Fruit fly (Drosophila melanogaster): ENCODE measurements around the gene Sgp.

Sgp gene

DNA sequence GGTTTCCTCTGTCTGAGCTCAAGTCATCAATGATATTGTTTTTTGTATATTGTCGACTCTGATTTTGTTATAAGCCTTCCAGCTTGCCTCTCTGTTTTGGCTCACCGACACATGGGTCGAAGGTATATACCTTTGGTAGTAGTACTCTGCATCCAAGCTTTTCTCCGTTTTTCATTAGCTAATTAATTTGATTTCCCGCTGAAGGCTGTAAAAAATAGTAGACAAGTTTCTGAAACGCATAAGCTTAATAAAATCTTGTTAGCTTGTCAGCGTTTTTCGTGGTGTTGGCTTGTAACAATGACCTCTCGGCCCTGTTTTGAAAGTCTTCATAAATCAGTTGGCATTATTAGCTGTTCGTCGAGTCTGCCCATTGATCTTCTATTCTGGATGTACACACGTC is 38.7 kb upstream of the Sgp start:
- TF ChIP-seq cic (GFP tag; optimal IDR thresholded peaks at IDR 0.05) (no peak), Hr96 (GFP tag; optimal IDR thresholded peaks at IDR 0.05) (no peak), kay (GFP tag; ENCODE audit: borderline replicate concordance) (peak; percentile 17), CG1620 (GFP tag; optimal IDR thresholded peaks at IDR 0.05) (no peak), CG11617 (GFP tag; optimal IDR thresholded peaks at IDR 0.05) (no peak)

DNA sequence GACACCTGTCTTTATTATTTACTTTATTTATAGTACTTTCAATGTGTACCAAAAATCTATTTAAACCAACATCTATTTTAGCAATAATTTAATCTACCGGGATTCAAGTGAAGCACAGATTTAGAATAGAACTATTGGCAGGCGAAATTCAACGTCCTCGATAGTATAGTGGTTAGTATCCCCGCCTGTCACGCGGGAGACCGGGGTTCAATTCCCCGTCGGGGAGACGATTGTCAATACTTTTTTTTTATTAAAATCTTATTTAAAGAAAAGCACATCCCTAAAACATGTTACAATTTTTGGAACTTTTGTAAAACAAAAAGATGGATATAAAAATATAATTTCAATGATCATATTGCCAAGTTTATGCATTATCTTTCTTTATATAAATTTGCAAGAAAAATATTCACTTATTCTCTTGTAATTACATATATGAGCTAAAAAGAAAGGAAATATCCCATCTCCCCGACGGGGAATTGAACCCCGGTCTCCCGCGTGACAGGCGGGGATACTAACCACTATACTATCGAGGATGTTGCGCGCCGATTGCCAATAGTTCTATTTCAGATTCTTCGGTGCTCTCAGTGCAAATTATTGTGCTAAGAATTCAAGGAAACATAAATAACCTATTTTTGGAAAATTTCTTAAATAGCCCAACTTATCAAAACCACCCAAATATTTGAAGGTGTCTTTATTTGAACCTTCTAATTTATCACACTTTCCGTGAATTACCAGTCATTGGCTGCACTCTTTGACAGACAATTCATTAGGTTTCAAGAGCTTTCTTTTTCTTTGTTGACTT is 37.7 kb upstream of the Sgp start, which contains the start of gene CG43796:
TSS of gene CG43796 (plus strand) at position 752 of the 802 bp plus-strand sequence.
- peak; percentile 32 for TF ChIP-seq bab1 (GFP tag; optimal IDR thresholded peaks at IDR 0.05)
- no peak for TF ChIP-seq CG5204 (GFP tag; optimal IDR thresholded peaks at IDR 0.05)

DNA sequence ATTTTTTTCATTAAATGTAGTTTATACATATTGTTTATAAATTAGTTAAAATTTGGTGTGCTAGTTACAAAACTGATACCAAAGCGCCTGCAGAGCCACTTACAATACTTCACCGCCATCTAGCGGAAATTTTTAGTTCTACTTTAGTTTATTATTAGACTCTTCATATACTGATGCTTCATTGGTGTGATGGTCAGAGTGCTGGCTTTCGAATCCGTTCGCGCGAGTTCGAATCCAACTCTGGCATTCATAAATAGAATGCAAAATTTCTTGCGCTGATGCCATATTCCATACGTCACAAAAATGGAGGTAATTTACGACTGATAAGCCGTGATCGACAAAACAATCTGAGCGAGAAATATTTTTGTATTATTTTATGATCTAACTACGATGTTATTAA is 33.9 kb upstream of the Sgp start:
- no peak for TF ChIP-seq toe (GFP tag; optimal IDR thresholded peaks at IDR 0.05)
- peak; percentile 3 for TF ChIP-seq cic (GFP tag; optimal IDR thresholded peaks at IDR 0.05)
- TF ChIP-seq Crg-1 (GFP tag; optimal IDR thresholded peaks at IDR 0.05) = no peak
- TF ChIP-seq pad (GFP tag; optimal IDR thresholded peaks at IDR 0.05) = no peak
- no peak for TF ChIP-seq CG11617 (GFP tag; optimal IDR thresholded peaks at IDR 0.05)
- no peak for TF ChIP-seq Clk (GFP tag; optimal IDR thresholded peaks at IDR 0.05)
- peak; percentile 68 for TF ChIP-seq bab1 (GFP tag; optimal IDR thresholded peaks at IDR 0.05)
- no peak for TF ChIP-seq tj (GFP tag; optimal IDR thresholded peaks at IDR 0.05)
- TF ChIP-seq kay (GFP tag; ENCODE audit: borderline replicate concordance) = peak; percentile 72
- no peak for TF ChIP-seq CG1620 (GFP tag; optimal IDR thresholded peaks at IDR 0.05)
- TF ChIP-seq CG12768 (GFP tag; optimal IDR thresholded peaks at IDR 0.05) = no peak
- peak; percentile 28 for TF ChIP-seq CG7101 (tag; optimal IDR thresholded peaks at IDR 0.05)
- TF ChIP-seq cnc (optimal IDR thresholded peaks at IDR 0.05) = no peak
- TF ChIP-seq Mnt (GFP tag; optimal IDR thresholded peaks at IDR 0.05) = no peak
- TF ChIP-seq CG5204 (GFP tag; optimal IDR thresholded peaks at IDR 0.05) = no peak
- no peak for TF ChIP-seq ovo (GFP tag; optimal IDR thresholded peaks at IDR 0.05)
- TF ChIP-seq Hr96 (GFP tag; optimal IDR thresholded peaks at IDR 0.05) = no peak
- no peak for TF ChIP-seq CG7045 (GFP tag; optimal IDR thresholded peaks at IDR 0.05)
- TF ChIP-seq CG14711 (tag; optimal IDR thresholded peaks at IDR 0.05) = no peak
- no peak for TF ChIP-seq CG33017 (tag; optimal IDR thresholded peaks at IDR 0.05)

DNA sequence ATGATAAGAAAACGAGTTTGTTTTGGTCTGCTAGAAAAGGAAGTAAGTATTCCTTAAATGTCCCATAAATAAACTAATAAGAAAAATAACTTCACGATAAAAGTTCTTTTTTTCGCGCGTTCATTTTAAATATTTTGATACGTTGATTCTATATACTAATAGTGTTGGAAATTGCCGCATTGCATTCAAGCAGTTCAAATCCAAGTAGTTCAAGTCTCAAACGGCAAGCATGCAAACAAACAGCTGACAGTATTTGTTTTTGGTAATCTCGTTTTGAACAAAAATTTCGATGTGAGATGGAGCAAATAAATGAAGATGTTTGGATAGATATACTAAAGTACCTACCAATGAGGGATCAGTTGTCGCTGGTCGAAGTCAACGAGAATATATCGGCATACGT is 30.8 kb upstream of the Sgp start, which contains the start of gene CG13088:
TSS of gene CG13088 (plus strand) at position 247 of the 400 bp plus-strand sequence.
- no peak for TF ChIP-seq CG12768 (GFP tag; optimal IDR thresholded peaks at IDR 0.05)
- TF ChIP-seq pad (GFP tag; optimal IDR thresholded peaks at IDR 0.05) = peak; percentile 48
- TF ChIP-seq bab1 (GFP tag; optimal IDR thresholded peaks at IDR 0.05) = peak; percentile 42
- TF ChIP-seq ovo (GFP tag; optimal IDR thresholded peaks at IDR 0.05) = peak; percentile 42
- TF ChIP-seq tj (GFP tag; optimal IDR thresholded peaks at IDR 0.05) = no peak
- TF ChIP-seq CG5204 (GFP tag; optimal IDR thresholded peaks at IDR 0.05) = peak; percentile 39
- peak; percentile 31 for TF ChIP-seq CG14711 (tag; optimal IDR thresholded peaks at IDR 0.05)
- peak; percentile 66 for TF ChIP-seq Mnt (GFP tag; optimal IDR thresholded peaks at IDR 0.05)
- no peak for TF ChIP-seq CG7045 (GFP tag; optimal IDR thresholded peaks at IDR 0.05)
- peak; percentile 56 for TF ChIP-seq Crg-1 (GFP tag; optimal IDR thresholded peaks at IDR 0.05)
- no peak for TF ChIP-seq Clk (GFP tag; optimal IDR thresholded peaks at IDR 0.05)
- peak; percentile 68 for TF ChIP-seq CG7101 (tag; optimal IDR thresholded peaks at IDR 0.05)
- TF ChIP-seq toe (GFP tag; optimal IDR thresholded peaks at IDR 0.05) = peak; percentile 53
- no peak for TF ChIP-seq Hr96 (GFP tag; optimal IDR thresholded peaks at IDR 0.05)
- peak; percentile 67 for TF ChIP-seq CG1620 (GFP tag; optimal IDR thresholded peaks at IDR 0.05)

DNA sequence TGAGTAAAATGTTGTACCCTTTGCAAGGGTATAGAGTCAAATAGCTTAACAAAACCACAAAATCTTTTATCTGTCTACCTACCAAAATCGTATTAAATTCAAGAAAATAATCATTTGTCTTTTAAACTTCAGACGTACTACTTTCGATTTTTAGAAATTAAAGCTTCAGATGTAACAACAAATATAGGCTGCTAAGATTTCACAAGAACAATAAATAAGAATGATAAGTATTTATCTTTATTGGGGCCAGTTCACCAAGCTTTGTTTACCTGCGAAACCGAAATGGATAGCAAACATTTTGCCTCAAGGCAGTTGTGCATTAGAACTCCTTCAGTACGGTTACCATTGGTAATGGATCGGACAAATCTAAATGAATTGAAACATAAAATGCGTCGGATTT is 29.1 kb upstream of the Sgp start, which contains the start of gene CG43400:
TSS of gene CG43400 (plus strand) at position 301 of the 400 bp plus-strand sequence.
- peak; percentile 82 for TF ChIP-seq kay (GFP tag; ENCODE audit: borderline replicate concordance)
- no peak for TF ChIP-seq bab1 (GFP tag; optimal IDR thresholded peaks at IDR 0.05)

DNA sequence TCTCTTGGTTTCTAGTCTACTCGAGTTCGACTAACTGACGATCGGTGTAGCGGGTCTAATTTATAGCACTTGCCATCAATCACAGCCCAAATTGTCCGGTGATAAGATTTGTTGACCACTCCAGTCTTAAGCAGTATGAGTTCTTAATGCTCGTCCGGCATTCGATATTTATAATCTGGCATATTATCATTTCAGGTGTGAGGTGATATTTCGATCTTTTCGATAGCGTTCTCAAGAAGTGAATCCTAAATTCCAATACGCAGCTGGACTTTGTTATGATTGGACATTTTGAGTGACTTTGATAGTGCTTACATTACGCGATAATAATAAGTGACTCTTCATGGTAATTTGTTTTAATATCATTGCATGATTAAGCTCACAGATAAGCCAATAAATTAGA is 23.2 kb upstream of the Sgp start, which contains the start of gene Bace:
TSS of gene Bace (minus strand) at position 39 of the 400 bp plus-strand sequence.
- no peak for TF ChIP-seq tj (GFP tag; optimal IDR thresholded peaks at IDR 0.05)
- no peak for TF ChIP-seq cnc (optimal IDR thresholded peaks at IDR 0.05)
- no peak for TF ChIP-seq cic (GFP tag; optimal IDR thresholded peaks at IDR 0.05)
- TF ChIP-seq CG11617 (GFP tag; optimal IDR thresholded peaks at IDR 0.05) = no peak
- TF ChIP-seq Crg-1 (GFP tag; optimal IDR thresholded peaks at IDR 0.05) = no peak
- no peak for TF ChIP-seq Hr96 (GFP tag; optimal IDR thresholded peaks at IDR 0.05)

DNA sequence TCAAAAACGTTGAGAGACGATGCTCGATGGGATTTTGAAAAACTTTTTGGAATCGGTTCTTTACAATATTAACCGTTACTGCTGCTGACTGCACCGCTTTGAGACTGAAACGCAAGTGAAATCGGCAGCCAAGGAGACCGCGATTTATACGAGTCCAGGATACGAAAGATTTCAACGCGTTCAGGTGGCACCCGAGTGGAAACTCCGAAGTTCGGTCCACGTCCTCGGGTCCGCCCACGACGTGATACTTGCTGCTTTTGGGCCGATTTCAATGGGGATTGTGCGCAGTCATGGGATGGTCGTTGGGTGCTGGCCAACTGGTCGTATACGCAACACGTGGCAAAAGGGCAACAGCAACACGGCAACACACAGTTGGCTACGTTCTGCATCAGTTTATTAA is 12.8 kb upstream of the Sgp start, which contains the start of gene Dh31:
TSS of gene Dh31 (minus strand) at position 117 of the 400 bp plus-strand sequence.
- no peak for TF ChIP-seq toe (GFP tag; optimal IDR thresholded peaks at IDR 0.05)
- TF ChIP-seq Crg-1 (GFP tag; optimal IDR thresholded peaks at IDR 0.05) = no peak

All from whole organism, adult.